Worm (Caenorhabditis elegans) whole organism, L4 larva: ENCODE data around the gene grl-7.

Experiments used
- D1046.2 ChIP-seq: fragments of 200-800 bp; sonication (Bioruptor generic); IDR thresholded peaks from 2 replicates; pipeline ENCODE4 v1.3.6; 2022; ENCODE audit warnings: missing genetic modification characterization, missing compliant biosample characterization
- F26F4.8 ChIP-seq: fragments of 200-800 bp; sonication (Bioruptor generic); conservative IDR thresholded peaks from 2 replicates; pipeline ENCODE4 v1.3.6; 2022; ENCODE audit warnings: missing genetic modification characterization, missing compliant biosample characterization
- F44E2.7 ChIP-seq: fragments of 200-800 bp; sonication (Bioruptor generic); IDR thresholded peaks from 2 replicates; pipeline ENCODE4 v2.1.2; 2022; ENCODE audit warnings: missing genetic modification characterization, missing compliant biosample characterization
- R02D3.7 ChIP-seq: fragments of 150-350 bp; sonication (generic microtip); optimal IDR thresholded peaks from 3 replicates; lab custom pipeline; 2014; ENCODE audit warnings: missing biosample characterization, missing genetic modification characterization
- T20F7.1 ChIP-seq: fragments of 200-800 bp; sonication (Bioruptor generic); optimal IDR thresholded peaks from 2 replicates; lab custom pipeline; 2018; ENCODE audit warnings: mild to moderate bottlenecking, missing genetic modification characterization, missing compliant biosample characterization
- T26A8.4 ChIP-seq: fragments of 200-800 bp; sonication (Bioruptor generic); IDR thresholded peaks from 2 replicates; pipeline ENCODE4 v1.3.6; 2022; ENCODE audit warnings: missing genetic modification characterization, missing compliant biosample characterization
- Y48G9A.11 ChIP-seq: fragments of 200-800 bp; sonication (Bioruptor generic); IDR thresholded peaks from 2 replicates; pipeline ENCODE4 v1.3.6; 2022; ENCODE audit warnings: missing genetic modification reagents, missing genetic modification characterization, missing compliant biosample characterization
- Y75B8A.6 ChIP-seq: fragments of 200-800 bp; sonication (Bioruptor generic); IDR thresholded peaks from 2 replicates; pipeline ENCODE4 v1.3.6; 2022; ENCODE audit warnings: missing genetic modification reagents, missing genetic modification characterization, missing compliant biosample characterization
- ZK546.5 ChIP-seq, 2 experiments: sonication (generic microtip); optimal IDR thresholded peaks; 2 replicates each; lab custom pipeline; 2017; ENCODE audit warnings: missing biosample characterization in 2 of 2, missing genetic modification characterization in 2 of 2
- aha-1 ChIP-seq: fragments of 150-350 bp; peaks from one replicate; lab custom pipeline; 2014; ENCODE audit warnings: missing biosample characterization, missing genetic modification characterization
- aly-2 ChIP-seq: sonication (generic microtip); optimal IDR thresholded peaks from 2 replicates; lab custom pipeline; 2018; ENCODE audit warnings: missing biosample characterization, missing genetic modification characterization
- ama-1 ChIP-seq: fragments of 150-350 bp; optimal IDR thresholded peaks from 2 replicates; lab custom pipeline; 2014; ENCODE audit warnings: inconsistent platforms, mixed read lengths
- ceh-20 ChIP-seq: fragments of 200-800 bp; sonication (Bioruptor generic); IDR thresholded peaks from 2 replicates; pipeline ENCODE4 v1.3.6; 2022; ENCODE audit warnings: missing genetic modification reagents, missing genetic modification characterization, missing compliant biosample characterization
- ceh-44 ChIP-seq: fragments of 200-800 bp; sonication (Bioruptor generic); IDR thresholded peaks from 2 replicates; pipeline ENCODE4 v1.3.6; 2022; ENCODE audit warnings: missing genetic modification reagents, missing genetic modification characterization, missing compliant biosample characterization
- cey-2 ChIP-seq: sonication (generic microtip); optimal IDR thresholded peaks from 3 replicates; lab custom pipeline; 2017; ENCODE audit warnings: missing genetic modification characterization, mild to moderate bottlenecking, missing compliant biosample characterization, antibody characterized with exemption, borderline replicate concordance; ENCODE audit not compliant: insufficient read depth
- daf-12 ChIP-seq: fragments of 150-350 bp; optimal IDR thresholded peaks from 2 replicates; lab custom pipeline; 2014; ENCODE audit warnings: missing biosample characterization, missing genetic modification reagents, missing genetic modification characterization
- daf-16 ChIP-seq, 3 experiments: sonication (generic microtip); optimal IDR thresholded peaks; 2 replicates each; lab custom pipeline; 2016 to 2017; ENCODE audit warnings: missing genetic modification characterization in 3 of 3, missing genetic modification reagents in 3 of 3, mild to moderate bottlenecking in 2 of 3, missing compliant biosample characterization in 2 of 3, missing biosample characterization in 1 of 3, moderate library complexity in 1 of 3
- daf-19 ChIP-seq: fragments of 200-800 bp; sonication (Bioruptor generic); conservative IDR thresholded peaks from 2 replicates; pipeline ENCODE4 v1.3.6; 2022; ENCODE audit warnings: missing genetic modification characterization, missing compliant biosample characterization
- dmd-9 ChIP-seq: fragments of 200-800 bp; sonication (Bioruptor generic); IDR thresholded peaks from 2 replicates; pipeline ENCODE4 v1.3.6; 2022; ENCODE audit warnings: missing genetic modification reagents, missing genetic modification characterization, missing compliant biosample characterization
- duxl-1 ChIP-seq: sonication (generic microtip); optimal IDR thresholded peaks from 2 replicates; lab custom pipeline; 2016; ENCODE audit warnings: mild to moderate bottlenecking, missing genetic modification characterization, moderate library complexity, missing compliant biosample characterization; ENCODE audit not compliant: poor library complexity
- dve-1 ChIP-seq: sonication (generic microtip); optimal IDR thresholded peaks from 2 replicates; lab custom pipeline; 2017; ENCODE audit warnings: antibody characterized with exemption, mild to moderate bottlenecking, missing genetic modification characterization, missing compliant biosample characterization; ENCODE audit not compliant: insufficient read depth
- egl-27 ChIP-seq: sonication (generic microtip); optimal IDR thresholded peaks from 3 replicates; lab custom pipeline; 2017; ENCODE audit warnings: missing biosample characterization, missing genetic modification reagents, missing genetic modification characterization
- fos-1 ChIP-seq: fragments of 150-350 bp; optimal IDR thresholded peaks from 2 replicates; lab custom pipeline; 2014; ENCODE audit warnings: missing biosample characterization, missing genetic modification characterization
- hlh-11 ChIP-seq: fragments of 200-800 bp; sonication (Bioruptor generic); optimal IDR thresholded peaks from 2 replicates; lab custom pipeline; 2018; ENCODE audit warnings: mild to moderate bottlenecking, missing genetic modification characterization, missing compliant biosample characterization
- hmg-1.1 ChIP-seq: fragments of 200-800 bp; sonication (Bioruptor generic); IDR thresholded peaks from 2 replicates; pipeline ENCODE4 v1.3.6; 2022; ENCODE audit warnings: missing genetic modification reagents, missing genetic modification characterization, missing compliant biosample characterization
- lin-15B ChIP-seq: fragments of 150-350 bp; sonication (generic microtip); optimal IDR thresholded peaks from 3 replicates; lab custom pipeline; 2014; ENCODE audit warnings: missing biosample characterization, missing genetic modification characterization
- lin-38 ChIP-seq: fragments of 200-800 bp; sonication (Bioruptor generic); IDR thresholded peaks from 2 replicates; pipeline ENCODE4 v1.3.6; 2022; ENCODE audit warnings: missing genetic modification reagents, missing genetic modification characterization, missing compliant biosample characterization
- lsy-2 ChIP-seq, 2 experiments: fragments of 150-350 bp in 1 of 2; sonication (generic microtip) in 1 of 2; optimal IDR thresholded peaks; 2 replicates each; lab custom pipeline; 2014 to 2017; ENCODE audit warnings: missing biosample characterization in 2 of 2, missing genetic modification characterization in 2 of 2
- madf-5 ChIP-seq, 2 experiments: fragments of 200-800 bp; sonication (Bioruptor generic); IDR thresholded peaks; 2 replicates each; pipeline ENCODE4 v1.3.6; 2022; ENCODE audit warnings: missing compliant biosample characterization in 2 of 2, missing genetic modification characterization in 2 of 2
- mdl-1 ChIP-seq, 2 experiments: fragments of 150-350 bp in 1 of 2; sonication (generic microtip) in 1 of 2; optimal IDR thresholded peaks; 2 replicates each; lab custom pipeline; 2014 to 2017; ENCODE audit warnings: missing biosample characterization in 2 of 2, missing genetic modification characterization in 2 of 2
- mes-2 ChIP-seq: sonication (generic microtip); optimal IDR thresholded peaks from 2 replicates; lab custom pipeline; 2016; ENCODE audit warnings: missing genotype, mild to moderate bottlenecking, missing genetic modification characterization, missing compliant biosample characterization; ENCODE audit not compliant: poor library complexity, severe bottlenecking
- mxl-2 ChIP-seq: fragments of 200-800 bp; sonication (Bioruptor generic); conservative IDR thresholded peaks from 2 replicates; pipeline ENCODE4 v1.3.6; 2022; ENCODE audit warnings: missing genetic modification reagents, missing genetic modification characterization, missing compliant biosample characterization
- mxl-3 ChIP-seq: fragments of 200-800 bp; sonication (Bioruptor generic); optimal IDR thresholded peaks from 2 replicates; lab custom pipeline; 2018; ENCODE audit warnings: mild to moderate bottlenecking, missing genetic modification characterization, missing compliant biosample characterization
- nhr-102 ChIP-seq: sonication (generic microtip); optimal IDR thresholded peaks from 2 replicates; lab custom pipeline; 2016; ENCODE audit warnings: mild to moderate bottlenecking, missing genetic modification characterization, moderate library complexity, missing compliant biosample characterization
- nhr-11 ChIP-seq: fragments of 150-350 bp; optimal IDR thresholded peaks from 2 replicates; lab custom pipeline; 2014; ENCODE audit warnings: missing biosample characterization, missing genetic modification characterization
- nhr-41 ChIP-seq: fragments of 200-800 bp; sonication (Bioruptor generic); IDR thresholded peaks from 2 replicates; pipeline ENCODE4 v1.3.6; 2022; ENCODE audit warnings: missing genetic modification reagents, missing genetic modification characterization, missing compliant biosample characterization
- nhr-48 ChIP-seq: sonication (generic microtip); optimal IDR thresholded peaks from 2 replicates; lab custom pipeline; 2016; ENCODE audit warnings: mild to moderate bottlenecking, missing genetic modification characterization, missing compliant biosample characterization
- nhr-76 ChIP-seq: fragments of 150-350 bp; optimal IDR thresholded peaks from 2 replicates; lab custom pipeline; 2014; ENCODE audit warnings: missing biosample characterization, missing genetic modification characterization
- php-3 ChIP-seq: fragments of 200-800 bp; sonication (Bioruptor generic); IDR thresholded peaks from 2 replicates; pipeline ENCODE4 v1.3.6; 2022; ENCODE audit warnings: missing genetic modification reagents, missing genetic modification characterization, missing compliant biosample characterization
- sdz-12 ChIP-seq: fragments of 200-800 bp; sonication (Bioruptor generic); optimal IDR thresholded peaks from 2 replicates; lab custom pipeline; 2018; ENCODE audit warnings: mild to moderate bottlenecking, missing genetic modification characterization, missing compliant biosample characterization
- snpc-4 ChIP-seq: fragments of 150-350 bp; optimal IDR thresholded peaks from 2 replicates; lab custom pipeline; 2014; ENCODE audit warnings: missing biosample characterization, missing genetic modification characterization
- spr-1 ChIP-seq: sonication (generic microtip); optimal IDR thresholded peaks from 2 replicates; lab custom pipeline; 2016; ENCODE audit warnings: mild to moderate bottlenecking, missing genetic modification characterization, missing compliant biosample characterization
- tra-1 ChIP-seq: fragments of 200-800 bp; sonication (Bioruptor generic); IDR thresholded peaks from 2 replicates; pipeline ENCODE4 v1.3.6; 2022; ENCODE audit warnings: missing genetic modification reagents, missing genetic modification characterization, missing compliant biosample characterization
- unc-130 ChIP-seq: sonication (generic microtip); optimal IDR thresholded peaks from 2 replicates; lab custom pipeline; 2016; ENCODE audit warnings: missing genetic modification reagents, missing genetic modification characterization, missing compliant biosample characterization
- unc-62 ChIP-seq, 3 experiments: fragments of 150-350 bp in 1 of 3; sonication (generic microtip); optimal IDR thresholded peaks in 2 of 3; peaks in 1 of 3; 1 replicate in 1 of 3; 2 replicates in 2 of 3; lab custom pipeline; 2014 to 2017; ENCODE audit warnings: missing biosample characterization in 3 of 3, missing genetic modification characterization in 3 of 3, missing genetic modification reagents in 3 of 3, missing genotype in 1 of 3
- zag-1 ChIP-seq: fragments of 150-350 bp; optimal IDR thresholded peaks from 2 replicates; lab custom pipeline; 2014; ENCODE audit warnings: missing biosample characterization, missing genetic modification characterization
- ztf-11 ChIP-seq: fragments of 150-350 bp; optimal IDR thresholded peaks from 2 replicates; lab custom pipeline; 2014; ENCODE audit warnings: missing biosample characterization, missing genetic modification characterization
- ztf-7 ChIP-seq: fragments of 150-350 bp; optimal IDR thresholded peaks from 2 replicates; lab custom pipeline; 2014; ENCODE audit warnings: missing biosample characterization, missing genetic modification characterization

grl-7 gene

DNA sequence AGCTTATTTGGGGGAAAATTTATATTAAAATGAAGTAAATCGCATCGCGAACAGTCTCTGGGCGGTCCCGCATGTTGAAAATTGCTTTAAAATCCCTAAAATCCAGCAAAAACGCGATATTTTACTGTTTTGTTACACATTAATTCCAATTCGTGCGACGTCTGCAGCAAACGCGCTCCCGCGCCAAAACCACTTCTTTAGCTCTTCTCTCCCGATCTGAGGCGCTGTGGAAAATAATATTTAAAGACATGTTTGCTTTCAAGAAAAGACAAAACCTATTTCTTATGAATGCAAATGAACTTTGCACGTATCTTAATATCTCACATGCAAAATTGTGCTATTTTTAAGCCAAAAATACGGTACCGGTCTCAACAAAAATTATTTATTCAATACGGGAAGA, 18.2 kb downstream of the grl-7 start:
- TF ChIP-seq ceh-44: peak; percentile 65; the same call in 1 of the 2 replicates
- TF ChIP-seq lin-38 (GFP tag; lab: Robert Waterston, UW): peak; percentile 88
- TF ChIP-seq D1046.2 (GFP tag; lab: Robert Waterston, UW): 0 out of 2 replicates have a peak, but pooled peaks have one; percentile 42

DNA sequence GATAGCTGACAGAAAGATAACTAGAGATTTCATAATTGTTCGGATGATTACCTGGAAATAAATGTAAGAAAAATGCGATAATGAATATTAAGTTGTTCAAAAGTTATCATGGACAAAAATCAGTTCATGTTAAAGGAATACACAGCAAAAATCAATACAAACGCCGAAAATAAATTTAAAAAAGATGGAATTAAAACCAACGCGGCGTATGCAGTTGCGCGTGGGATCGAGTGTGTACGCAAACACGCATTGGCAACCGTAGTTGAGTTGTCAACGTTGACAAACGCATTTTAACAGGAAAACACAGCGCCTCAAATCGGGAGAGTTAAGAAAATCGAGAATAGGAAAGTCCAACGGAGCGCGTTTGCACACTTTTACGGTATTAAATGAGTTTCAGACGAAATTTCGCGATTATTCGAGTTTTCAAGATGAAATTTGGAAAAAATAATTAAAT, 19.9 kb downstream of the grl-7 start, which contains the start of gene tmed-10:
tmed-10 (minus strand) TSS at position 51 of the 454 bp plus-strand sequence.
- TF ChIP-seq ZK546.5 (tag; optimal IDR thresholded peaks at IDR 0.05; lab: Kevin White, UChicago) (no peak), ztf-7 (tag; lab: Kevin White, UChicago) (no peak), duxl-1 (tag; lab: Kevin White, UChicago) (no peak), F26F4.8 (no peak), unc-130 (GFP tag; lab: Kevin White, UChicago) (peak; percentile 43), php-3 (GFP tag; lab: Robert Waterston, UW) (no peak), Y48G9A.11 (GFP tag; lab: Robert Waterston, UW) (no peak), nhr-11 (tag; lab: Kevin White, UChicago) (no peak), fos-1 (no peak), lin-15B (no peak), T26A8.4 (GFP tag; lab: Robert Waterston, UW) (peak; percentile 65; the same call in 1 of the 2 replicates), hlh-11 (tag; lab: Kevin White, UChicago) (peak; percentile 64), dve-1 (tag; lab: Kevin White, UChicago) (peak; percentile 56), nhr-48 (no peak), tra-1 (GFP tag; lab: Robert Waterston, UW) (0 out of 2 replicates have a peak, but pooled peaks have one; percentile 18), lsy-2 (tag; optimal IDR thresholded peaks at IDR 0.05; lab: Kevin White, UChicago) (peak in 1 of 2 experiments; percentile 93), egl-27 (tag; lab: Kevin White, UChicago) (no peak), mxl-3 (GFP tag; lab: Kevin White, UChicago) (peak; percentile 77), R02D3.7 (tag; lab: Kevin White, UChicago) (no peak), mdl-1 (tag; optimal IDR thresholded peaks at IDR 0.05; lab: Kevin White, UChicago) (peak in 1 of 2 experiments; percentile 3), sdz-12 (GFP tag; lab: Kevin White, UChicago) (no peak), Y75B8A.6 (GFP tag; lab: Robert Waterston, UW) (no peak), daf-19 (no peak), mxl-2 (GFP tag; lab: Robert Waterston, UW) (no peak), hmg-1.1 (GFP tag; lab: Robert Waterston, UW) (peak; percentile 76), F44E2.7 (GFP tag; lab: Robert Waterston, UW) (no peak), nhr-41 (GFP tag; lab: Robert Waterston, UW) (no peak), dmd-9 (GFP tag; lab: Robert Waterston, UW) (0 out of 2 replicates have a peak, but pooled peaks have one; percentile 10), mes-2 (tag; lab: Kevin White, UChicago) (peak; percentile 84), unc-62 (GFP tag; optimal IDR thresholded peaks at IDR 0.05 in 1 of 2; lab: Kevin White, UChicago) (peak in 1 of 2 experiments; percentile 56), unc-62 (tag; optimal IDR thresholded peaks at IDR 0.05; lab: Kevin White, UChicago) (no peak), cey-2 (tag; lab: Kevin White, UChicago) (no peak), aly-2 (tag; lab: Kevin White, UChicago) (no peak), aha-1 (tag; lab: Kevin White, UChicago) (no peak), nhr-102 (no peak), ztf-11 (tag; lab: Kevin White, UChicago) (no peak), ceh-20 (GFP tag; lab: Robert Waterston, UW) (peak; percentile 75), nhr-76 (tag; lab: Kevin White, UChicago) (no peak), snpc-4 (tag; lab: Kevin White, UChicago) (no peak), spr-1 (no peak), T20F7.1 (GFP tag; lab: Kevin White, UChicago) (peak; percentile 50), ama-1 (lab: Kevin White, UChicago) (no peak), madf-5 (GFP tag; IDR thresholded peaks at IDR 0.05; lab: Robert Waterston, UW) (no peak), lin-38 (GFP tag; lab: Robert Waterston, UW) (peak; percentile 95), daf-16 (GFP tag; optimal IDR thresholded peaks at IDR 0.05; lab: Kevin White, UChicago) (no peak), daf-16 (tag; optimal IDR thresholded peaks at IDR 0.05; lab: Kevin White, UChicago) (no peak), zag-1 (tag; lab: Kevin White, UChicago) (no peak), daf-12 (no peak)
